Worm (Caenorhabditis elegans) whole organism, late embryonic: ENCODE results near the gene Y59H11AR.4.

Experiments
- K02D7.2 ChIP-seq: sonication (generic microtip); optimal IDR thresholded peaks from 2 replicates; lab custom pipeline; 2017; ENCODE audit warnings: mild to moderate bottlenecking, missing genetic modification characterization, missing compliant biosample characterization
- T23F11.4 ChIP-seq: fragments of 200-800 bp; sonication (Bioruptor generic); optimal IDR thresholded peaks from 2 replicates; lab custom pipeline; 2018; ENCODE audit warnings: mild to moderate bottlenecking, missing genetic modification characterization, missing compliant biosample characterization
- Y22D7AL.16 ChIP-seq: sonication (generic microtip); optimal IDR thresholded peaks from 2 replicates; lab custom pipeline; 2016; ENCODE audit warnings: missing genetic modification characterization, missing compliant biosample characterization
- ama-1 ChIP-seq: fragments of 150-350 bp; optimal IDR thresholded peaks from 2 replicates; lab custom pipeline; 2014
- ceh-14 ChIP-seq: sonication (generic microtip); optimal IDR thresholded peaks from 2 replicates; lab custom pipeline; 2016; ENCODE audit warnings: missing genotype, missing genetic modification characterization, missing compliant biosample characterization
- ceh-18 ChIP-seq: sonication (generic microtip); optimal IDR thresholded peaks from 2 replicates; lab custom pipeline; 2016; ENCODE audit warnings: missing genetic modification characterization, missing compliant biosample characterization
- ceh-19 ChIP-seq: fragments of 200-800 bp; sonication (Bioruptor generic); optimal IDR thresholded peaks from 2 replicates; lab custom pipeline; 2018; ENCODE audit warnings: mild to moderate bottlenecking, missing genetic modification characterization, missing compliant biosample characterization
- ceh-24 ChIP-seq: sonication (generic microtip); optimal IDR thresholded peaks from 2 replicates; lab custom pipeline; 2016; ENCODE audit warnings: mild to moderate bottlenecking, missing genetic modification characterization, missing compliant biosample characterization
- ceh-31 ChIP-seq: sonication (generic microtip); optimal IDR thresholded peaks from 2 replicates; lab custom pipeline; 2016; ENCODE audit warnings: missing genetic modification characterization, missing compliant biosample characterization
- ceh-34 ChIP-seq: sonication (generic microtip); optimal IDR thresholded peaks from 2 replicates; lab custom pipeline; 2016; ENCODE audit warnings: mild to moderate bottlenecking, missing genetic modification characterization, missing compliant biosample characterization
- ceh-45 ChIP-seq: fragments of 200-800 bp; sonication (Bioruptor generic); IDR thresholded peaks from 2 replicates; pipeline ENCODE4 v1.3.6; 2022; ENCODE audit warnings: missing genetic modification reagents, missing genetic modification characterization, missing compliant biosample characterization
- ceh-48 ChIP-seq: sonication (generic microtip); optimal IDR thresholded peaks from 2 replicates; lab custom pipeline; 2016; ENCODE audit warnings: missing genetic modification characterization, inconsistent platforms, missing compliant biosample characterization
- che-1 ChIP-seq: sonication (generic microtip); optimal IDR thresholded peaks from 2 replicates; lab custom pipeline; 2016; ENCODE audit warnings: mild to moderate bottlenecking, missing genetic modification characterization, missing compliant biosample characterization
- elt-4 ChIP-seq: sonication (generic microtip); optimal IDR thresholded peaks from 2 replicates; lab custom pipeline; 2016; ENCODE audit warnings: missing genetic modification characterization, missing compliant biosample characterization
- ets-4 ChIP-seq: sonication (generic microtip); optimal IDR thresholded peaks from 2 replicates; lab custom pipeline; 2016; ENCODE audit warnings: missing genetic modification characterization, missing compliant biosample characterization
- fax-1 ChIP-seq: sonication (generic microtip); optimal IDR thresholded peaks from 2 replicates; lab custom pipeline; 2016; ENCODE audit warnings: missing genotype, missing genetic modification characterization, missing compliant biosample characterization
- fkh-10 ChIP-seq: fragments of 150-350 bp; optimal IDR thresholded peaks from 2 replicates; lab custom pipeline; 2014; ENCODE audit warnings: missing biosample characterization, missing genetic modification reagents, missing genetic modification characterization
- hlh-15 ChIP-seq: sonication (generic microtip); optimal IDR thresholded peaks from 2 replicates; lab custom pipeline; 2016; ENCODE audit warnings: missing genetic modification characterization, missing compliant biosample characterization
- lin-11 ChIP-seq: fragments of 200-800 bp; sonication (Bioruptor generic); optimal IDR thresholded peaks from 2 replicates; lab custom pipeline; 2018; ENCODE audit warnings: mild to moderate bottlenecking, missing genetic modification characterization, missing compliant biosample characterization
- mec-3 ChIP-seq: sonication (generic microtip); optimal IDR thresholded peaks from 2 replicates; lab custom pipeline; 2016; ENCODE audit warnings: borderline replicate concordance, missing genetic modification characterization, missing compliant biosample characterization
- nfya-1 ChIP-seq: sonication (generic microtip); optimal IDR thresholded peaks from 2 replicates; lab custom pipeline; 2017; ENCODE audit warnings: missing genetic modification characterization, mild to moderate bottlenecking, missing compliant biosample characterization, antibody characterized with exemption, moderate library complexity
- nhr-11 ChIP-seq: fragments of 150-350 bp; optimal IDR thresholded peaks from 2 replicates; lab custom pipeline; 2014; ENCODE audit warnings: missing biosample characterization, missing genetic modification characterization
- npax-4 ChIP-seq: sonication (generic microtip); optimal IDR thresholded peaks from 2 replicates; lab custom pipeline; 2016; ENCODE audit warnings: missing genetic modification characterization, missing compliant biosample characterization
- pag-3 ChIP-seq: sonication (generic microtip); optimal IDR thresholded peaks from 2 replicates; lab custom pipeline; 2016; ENCODE audit warnings: missing compliant biosample characterization, missing genetic modification characterization, borderline replicate concordance
- pha-2 ChIP-seq: sonication (generic microtip); optimal IDR thresholded peaks from 2 replicates; lab custom pipeline; 2017; ENCODE audit warnings: mild to moderate bottlenecking, missing genetic modification characterization, missing compliant biosample characterization
- pqm-1 ChIP-seq: sonication (generic microtip); optimal IDR thresholded peaks from 2 replicates; lab custom pipeline; 2016; ENCODE audit warnings: missing genetic modification characterization, missing compliant biosample characterization
- pros-1 ChIP-seq: fragments of 150-350 bp; optimal IDR thresholded peaks from 2 replicates; lab custom pipeline; 2014; ENCODE audit warnings: missing biosample characterization, missing genetic modification reagents, missing genetic modification characterization
- ref-2 ChIP-seq: sonication (generic microtip); optimal IDR thresholded peaks from 2 replicates; lab custom pipeline; 2016; ENCODE audit warnings: missing genetic modification characterization, missing compliant biosample characterization
- sdc-2 ChIP-seq: sonication (generic microtip); optimal IDR thresholded peaks from 2 replicates; lab custom pipeline; 2016; ENCODE audit warnings: missing genotype, missing genetic modification characterization, missing compliant biosample characterization
- sox-4 ChIP-seq: sonication (generic microtip); optimal IDR thresholded peaks from 2 replicates; lab custom pipeline; 2017; ENCODE audit warnings: mild to moderate bottlenecking, missing genetic modification characterization, inconsistent platforms, missing compliant biosample characterization
- syd-9 ChIP-seq: sonication (generic microtip); optimal IDR thresholded peaks from 2 replicates; lab custom pipeline; 2016; ENCODE audit warnings: mild to moderate bottlenecking, missing genetic modification characterization, moderate library complexity, missing compliant biosample characterization
- tbx-2 ChIP-seq: sonication (generic microtip); optimal IDR thresholded peaks from 2 replicates; lab custom pipeline; 2016; ENCODE audit warnings: missing genetic modification characterization, missing compliant biosample characterization
- tbx-7 ChIP-seq: sonication (generic microtip); optimal IDR thresholded peaks from 2 replicates; lab custom pipeline; 2016; ENCODE audit warnings: missing genotype, missing genetic modification characterization, missing compliant biosample characterization
- unc-3 ChIP-seq, 2 experiments: fragments of 200-800 bp in 1 of 2; sonication (Bioruptor generic) in 1 of 2; sonication (generic microtip) in 1 of 2; conservative IDR thresholded peaks in 1 of 2; optimal IDR thresholded peaks in 1 of 2; 2 replicates each; pipeline versions ENCODE4 v1.3.6 to Lab custom; 2016 to 2022; ENCODE audit warnings: missing compliant biosample characterization in 2 of 2, missing genetic modification characterization in 2 of 2, missing genetic modification reagents in 1 of 2
- unc-55 ChIP-seq: sonication (generic microtip); optimal IDR thresholded peaks from 2 replicates; lab custom pipeline; 2017; ENCODE audit warnings: missing biosample characterization, missing genetic modification reagents, missing genetic modification characterization
- unc-86 ChIP-seq: sonication (generic microtip); optimal IDR thresholded peaks from 2 replicates; lab custom pipeline; 2016; ENCODE audit warnings: missing genetic modification characterization, missing compliant biosample characterization

Y59H11AR.4 gene

ce11 chrIV:8608204-8608603 lies 7.6 kb upstream of the Y59H11AR.4 start:
- no peak for TF ChIP-seq ceh-34
- TF ChIP-seq fkh-10, result no peak
- TF ChIP-seq tbx-7 (tag; lab: Kevin White, UChicago), result no peak
- TF ChIP-seq ama-1 (lab: Kevin White, UChicago), result no peak
- no peak for TF ChIP-seq ceh-14
- TF ChIP-seq ref-2 (tag; lab: Kevin White, UChicago), result no peak
- TF ChIP-seq ceh-24 (tag; lab: Kevin White, UChicago), result no peak
- TF ChIP-seq unc-86, result no peak
- TF ChIP-seq pqm-1 (tag; lab: Kevin White, UChicago), result no peak
- TF ChIP-seq ceh-31 (tag; lab: Kevin White, UChicago), result no peak
- no peak for TF ChIP-seq elt-4 (tag; lab: Kevin White, UChicago)
- TF ChIP-seq sdc-2 (tag; lab: Kevin White, UChicago), result no peak
- TF ChIP-seq pros-1 (tag; lab: Kevin White, UChicago), result no peak
- TF ChIP-seq ceh-45 (GFP tag; lab: Robert Waterston, UW), result no peak
- TF ChIP-seq sox-4 (tag; lab: Kevin White, UChicago), result no peak

- TF ChIP-seq pag-3 (tag; lab: Kevin White, UChicago) (no peak), K02D7.2 (tag; lab: Kevin White, UChicago) (no peak), ama-1 (lab: Kevin White, UChicago) (no peak), lin-11 (tag; lab: Kevin White, UChicago) (no peak), T23F11.4 (GFP tag; lab: Kevin White, UChicago) (no peak), syd-9 (no peak), Y22D7AL.16 (tag; lab: Kevin White, UChicago) (no peak), ceh-19 (no peak), ceh-18 (tag; lab: Kevin White, UChicago) (peak; percentile 63), tbx-2 (no peak), fax-1 (tag; lab: Kevin White, UChicago) (no peak), unc-55 (GFP tag; lab: Kevin White, UChicago) (peak; percentile 16), che-1 (tag; lab: Kevin White, UChicago) (no peak)
Measured at ce11 chrIV:8605217-8605616, 4.7 kb upstream of the Y59H11AR.4 start.

- TF ChIP-seq nfya-1 (tag; lab: Kevin White, UChicago), result no peak
- no peak for TF ChIP-seq ceh-45 (GFP tag; lab: Robert Waterston, UW)
- no peak for TF ChIP-seq nhr-11 (tag; lab: Kevin White, UChicago)
- TF ChIP-seq mec-3 (tag; lab: Kevin White, UChicago), result no peak
- no peak for TF ChIP-seq Y22D7AL.16 (tag; lab: Kevin White, UChicago)
- no peak for TF ChIP-seq npax-4
Measured at ce11 chrIV:8602877-8603276, 2.3 kb upstream of the Y59H11AR.4 start, which contains the start of gene Y59H11AR.10. Y59H11AR.10 (plus strand) TSS chrIV:8603177.

ce11 chrIV:8597504-8597903 lies 3.1 kb downstream of the Y59H11AR.4 start:
- TF ChIP-seq ets-4 (tag; lab: Kevin White, UChicago), result no peak
- TF ChIP-seq pha-2, result no peak
- TF ChIP-seq ceh-45 (GFP tag; lab: Robert Waterston, UW), result no peak
- TF ChIP-seq mec-3 (tag; lab: Kevin White, UChicago), result no peak
- TF ChIP-seq hlh-15 (tag; lab: Kevin White, UChicago), result no peak
- no peak for TF ChIP-seq unc-3 (GFP tag; conservative IDR thresholded peaks at IDR 0.05; lab: Robert Waterston, UW)
- TF ChIP-seq unc-3 (tag; optimal IDR thresholded peaks at IDR 0.05; lab: Kevin White, UChicago), result no peak
- TF ChIP-seq fax-1 (tag; lab: Kevin White, UChicago), result no peak
- TF ChIP-seq ceh-48, result peak; percentile 19
- TF ChIP-seq nfya-1 (tag; lab: Kevin White, UChicago), result peak; percentile 44
